Fruit fly (Drosophila melanogaster) whole organism, prepupa: ENCODE data around the gene CG15044.

Experiments used
- Blimp-1 ChIP-seq: fragments of 200-800 bp; sonication (Bioruptor generic); optimal IDR thresholded peaks from 3 replicates; lab custom pipeline; 2017; ENCODE audit warnings: missing biosample characterization, missing genetic modification characterization, mild to moderate bottlenecking, moderate library complexity, missing genetic modification reagents
- CG10669 ChIP-seq: fragments of 200-800 bp; sonication (Bioruptor generic); optimal IDR thresholded peaks from 3 replicates; lab custom pipeline; 2018; ENCODE audit warnings: missing biosample characterization, mild to moderate bottlenecking, missing genetic modification characterization, moderate library complexity
- CG15336 ChIP-seq: fragments of 200-800 bp; sonication (Bioruptor generic); IDR thresholded peaks from 2 replicates; pipeline ENCODE4 v1.3.6; 2022; ENCODE audit warnings: missing biosample characterization, missing genetic modification characterization
- CG1621 ChIP-seq: fragments of 200-800 bp; sonication (Bioruptor generic); optimal IDR thresholded peaks from 3 replicates; lab custom pipeline; 2018; ENCODE audit warnings: missing biosample characterization, mild to moderate bottlenecking, missing genetic modification characterization
- CG3032 ChIP-seq: fragments of 200-800 bp; optimal IDR thresholded peaks from 2 replicates; lab custom pipeline; 2019; ENCODE audit warnings: missing biosample characterization, mild to moderate bottlenecking, missing genetic modification characterization, moderate library complexity
- CG31627 ChIP-seq: fragments of 200-800 bp; sonication (Bioruptor generic); optimal IDR thresholded peaks from 3 replicates; lab custom pipeline; 2016; ENCODE audit warnings: missing biosample characterization, missing genetic modification characterization
- CG6163 ChIP-seq: fragments of 200-800 bp; sonication (Bioruptor generic); IDR thresholded peaks from 3 replicates; pipeline ENCODE4 v1.3.6; 2022; ENCODE audit warnings: missing biosample characterization, missing genetic modification characterization
- CG6276 ChIP-seq: fragments of 200-800 bp; sonication (Bioruptor generic); optimal IDR thresholded peaks from 2 replicates; lab custom pipeline; 2017; ENCODE audit warnings: missing biosample characterization, mild to moderate bottlenecking, missing genetic modification characterization
- CG6792 ChIP-seq: fragments of 200-800 bp; sonication (Bioruptor generic); optimal IDR thresholded peaks from 3 replicates; lab custom pipeline; 2016; ENCODE audit warnings: missing biosample characterization, missing genetic modification characterization
- CG6854 ChIP-seq: fragments of 200-800 bp; sonication (Bioruptor generic); optimal IDR thresholded peaks from 2 replicates; lab custom pipeline; 2017; ENCODE audit warnings: missing biosample characterization, mild to moderate bottlenecking, missing genetic modification characterization
- CG8119 ChIP-seq: fragments of 200-800 bp; sonication (Bioruptor generic); IDR thresholded peaks from 3 replicates; pipeline ENCODE4 v1.3.6; 2022; ENCODE audit warnings: missing biosample characterization, missing genetic modification characterization
- Eip78C ChIP-seq: fragments of 200-800 bp; sonication (Bioruptor generic); peaks from one replicate; lab custom pipeline; 2016; ENCODE audit warnings: missing biosample characterization, missing genetic modification characterization
- Eip93F ChIP-seq: fragments of 200-800 bp; sonication (Bioruptor generic); optimal IDR thresholded peaks from 2 replicates; lab custom pipeline; 2016; ENCODE audit warnings: missing biosample characterization, mild to moderate bottlenecking, missing genetic modification characterization
- Ets21C ChIP-seq: fragments of 200-800 bp; sonication (Bioruptor generic); optimal IDR thresholded peaks from 3 replicates; lab custom pipeline; 2016; ENCODE audit warnings: missing biosample characterization, missing genetic modification characterization
- Hr38 ChIP-seq: sonication (Bioruptor generic); optimal IDR thresholded peaks from 2 replicates; lab custom pipeline; 2016; ENCODE audit warnings: missing biosample characterization, missing genetic modification characterization
- Hr39 ChIP-seq: fragments of 200-800 bp; sonication (Bioruptor generic); optimal IDR thresholded peaks from 2 replicates; lab custom pipeline; 2016; ENCODE audit warnings: missing biosample characterization, missing genetic modification characterization
- Hr4 ChIP-seq: fragments of 200-800 bp; sonication (Bioruptor generic); optimal IDR thresholded peaks from 3 replicates; lab custom pipeline; 2016; ENCODE audit warnings: missing biosample characterization, missing genetic modification characterization
- Lpt ChIP-seq: fragments of 200-800 bp; sonication (Bioruptor generic); optimal IDR thresholded peaks from 3 replicates; lab custom pipeline; 2016; ENCODE audit warnings: missing biosample characterization, missing genetic modification characterization
- Met ChIP-seq: fragments of 200-800 bp; sonication (Bioruptor generic); optimal IDR thresholded peaks from 3 replicates; lab custom pipeline; 2016; ENCODE audit warnings: missing biosample characterization, missing genetic modification characterization
- OdsH ChIP-seq: fragments of 200-800 bp; sonication (Bioruptor generic); optimal IDR thresholded peaks from 3 replicates; lab custom pipeline; 2016; ENCODE audit warnings: missing biosample characterization, missing genetic modification characterization
- Smox ChIP-seq: fragments of 200-800 bp; sonication (Bioruptor generic); optimal IDR thresholded peaks from 3 replicates; lab custom pipeline; 2016; ENCODE audit warnings: missing biosample characterization, missing genetic modification characterization
- Sox102F ChIP-seq: fragments of 200-800 bp; sonication (Bioruptor generic); optimal IDR thresholded peaks from 2 replicates; lab custom pipeline; 2016; ENCODE audit warnings: missing biosample characterization, mild to moderate bottlenecking, missing genetic modification characterization
- Sox14 ChIP-seq: fragments of 200-800 bp; sonication (Bioruptor generic); optimal IDR thresholded peaks from 3 replicates; lab custom pipeline; 2016; ENCODE audit warnings: missing biosample characterization, missing genetic modification characterization
- cyc ChIP-seq: fragments of 200-800 bp; sonication (Bioruptor generic); optimal IDR thresholded peaks from 3 replicates; lab custom pipeline; 2016; ENCODE audit warnings: missing biosample characterization, missing genetic modification characterization
- dsx ChIP-seq: fragments of 200-800 bp; optimal IDR thresholded peaks from 3 replicates; lab custom pipeline; 2019; ENCODE audit warnings: missing biosample characterization, mild to moderate bottlenecking, missing genetic modification characterization, moderate library complexity; ENCODE audit not compliant: poor library complexity, severe bottlenecking
- eg ChIP-seq: fragments of 200-800 bp; sonication (Bioruptor generic); IDR thresholded peaks from 3 replicates; pipeline ENCODE4 v1.3.6; 2022; ENCODE audit warnings: missing biosample characterization, missing genetic modification characterization
- esn ChIP-seq: fragments of 200-800 bp; sonication (Bioruptor generic); optimal IDR thresholded peaks from 2 replicates; lab custom pipeline; 2016; ENCODE audit warnings: missing biosample characterization, mild to moderate bottlenecking, missing genetic modification characterization, moderate library complexity
- fd59A ChIP-seq: fragments of 200-800 bp; sonication (Bioruptor generic); optimal IDR thresholded peaks from 2 replicates; lab custom pipeline; 2017; ENCODE audit warnings: missing biosample characterization, mild to moderate bottlenecking, missing genetic modification characterization, missing genetic modification reagents
- fkh ChIP-seq: fragments of 200-800 bp; sonication (Bioruptor generic); optimal IDR thresholded peaks from 3 replicates; lab custom pipeline; 2017; ENCODE audit warnings: missing biosample characterization, mild to moderate bottlenecking, missing genetic modification characterization, moderate library complexity
- lz ChIP-seq: fragments of 200-800 bp; sonication (Bioruptor generic); optimal IDR thresholded peaks from 3 replicates; lab custom pipeline; 2016; ENCODE audit warnings: missing biosample characterization, missing genetic modification characterization
- net ChIP-seq: fragments of 200-800 bp; sonication (Bioruptor generic); optimal IDR thresholded peaks from 3 replicates; lab custom pipeline; 2016; ENCODE audit warnings: missing biosample characterization, missing genetic modification characterization
- ss ChIP-seq, 2 experiments: fragments of 200-800 bp; sonication (Bioruptor generic); optimal IDR thresholded peaks; 2 replicates in 1 of 2; 3 replicates in 1 of 2; lab custom pipeline; 2017 to 2018; ENCODE audit warnings: mild to moderate bottlenecking in 2 of 2, missing biosample characterization in 2 of 2, missing genetic modification characterization in 2 of 2, moderate library complexity in 1 of 2
- svp ChIP-seq: fragments of 200-800 bp; sonication (Bioruptor generic); peaks from one replicate; lab custom pipeline; 2016; ENCODE audit warnings: missing biosample characterization, missing genetic modification characterization
- topi ChIP-seq: fragments of 200-800 bp; sonication (Bioruptor generic); optimal IDR thresholded peaks from 3 replicates; lab custom pipeline; 2016; ENCODE audit warnings: missing biosample characterization, missing genetic modification characterization
- vri ChIP-seq: fragments of 200-800 bp; sonication (Bioruptor generic); optimal IDR thresholded peaks from 3 replicates; lab custom pipeline; 2016; ENCODE audit warnings: missing biosample characterization, mild to moderate bottlenecking, missing genetic modification characterization

Gene CG15044

dm6 chrX:18506639-18507528 lies 15.1 kb upstream of the CG15044 start (continued):
- TF ChIP-seq svp (GFP tag; lab: Kevin White, UChicago) (no peak), Ets21C (GFP tag; lab: Kevin White, UChicago) (peak; percentile 42), fkh (GFP tag; lab: Kevin White, UChicago) (peak; percentile 31), CG31627 (peak; percentile 55), Smox (GFP tag; lab: Kevin White, UChicago) (peak; percentile 67), Hr38 (GFP tag; lab: Kevin White, UChicago) (no peak), topi (GFP tag; lab: Kevin White, UChicago) (peak; percentile 80), Sox14 (peak; percentile 64), CG6854 (GFP tag; lab: Kevin White, UChicago) (no peak), cyc (GFP tag; lab: Kevin White, UChicago) (peak; percentile 69), OdsH (GFP tag; lab: Kevin White, UChicago) (peak; percentile 71)

- TF ChIP-seq ss (GFP tag; optimal IDR thresholded peaks at IDR 0.05; lab: Kevin White, UChicago) (peak in 1 of 2 experiments; percentile 51), CG6792 (no peak), CG8119 (GFP tag; lab: Robert Waterston, UW) (peak; percentile 43; the same call in 1 of the 3 replicates), CG6854 (GFP tag; lab: Kevin White, UChicago) (peak; percentile 11), Eip78C (GFP tag; lab: Kevin White, UChicago) (peak; percentile 57), dsx (GFP tag; lab: Kevin White, UChicago) (peak; percentile 42), CG6163 (GFP tag; lab: Robert Waterston, UW) (no peak; the same call in 2 of the 3 replicates), Blimp-1 (no peak), Lpt (GFP tag; lab: Kevin White, UChicago) (peak; percentile 23), Sox102F (no peak), CG3032 (tag; lab: Kevin White, UChicago) (no peak)
- TF ChIP-seq, all 60 proteins: peak for 6
Measured at dm6 chrX:18504948-18505597, 13.3 kb upstream of the CG15044 start, which contains the start of gene Wnt5. Gene Wnt5 (minus strand): TSS chrX:18505405.

- no peak for TF ChIP-seq fd59A (GFP tag; lab: Kevin White, UChicago)
- peak; percentile 88 for TF ChIP-seq Sox14
- TF ChIP-seq dsx (GFP tag; lab: Kevin White, UChicago): peak; percentile 9
- TF ChIP-seq Eip78C (GFP tag; lab: Kevin White, UChicago): peak; percentile 38
- no peak for TF ChIP-seq CG8119 (GFP tag; lab: Robert Waterston, UW)
- no peak for TF ChIP-seq CG6792
- TF ChIP-seq Eip93F (GFP tag; lab: Kevin White, UChicago): no peak
- TF ChIP-seq ss (GFP tag; optimal IDR thresholded peaks at IDR 0.05; lab: Kevin White, UChicago): peak in 1 of 2 experiments; percentile 8
- peak; percentile 3 for TF ChIP-seq esn
- TF ChIP-seq svp (GFP tag; lab: Kevin White, UChicago): no peak
Measured at dm6 chrX:18499679-18500187, 7.9 kb upstream of the CG15044 start, which contains the start of the genes Pgant7 and Xrcc2. Gene Pgant7 (minus strand): TSS chrX:18499986. Gene Xrcc2 (plus strand): TSS chrX:18500127.

dm6 chrX:18494165-18494740 lies 2.4 kb upstream of the CG15044 start, which contains the start of gene CG15043:
Gene CG15043 (minus strand): TSS chrX:18494168.
- TF ChIP-seq svp (GFP tag; lab: Kevin White, UChicago) (peak; percentile 85), net (GFP tag; lab: Kevin White, UChicago) (no peak), cyc (GFP tag; lab: Kevin White, UChicago) (peak; percentile 13), Hr4 (no peak), CG10669 (GFP tag; lab: Kevin White, UChicago) (no peak), Eip78C (GFP tag; lab: Kevin White, UChicago) (peak; percentile 13)

dm6 chrX:18489509-18489908 lies 2.3 kb downstream of the CG15044 start, which contains the start of gene CG15046:
Gene CG15046 (minus strand): TSS chrX:18489620.
- TF ChIP-seq Ets21C (GFP tag; lab: Kevin White, UChicago): no peak
- TF ChIP-seq Met (GFP tag; lab: Kevin White, UChicago): no peak
- TF ChIP-seq fd59A (GFP tag; lab: Kevin White, UChicago): no peak
- no peak for TF ChIP-seq cyc (GFP tag; lab: Kevin White, UChicago)
- TF ChIP-seq vri (GFP tag; lab: Kevin White, UChicago): no peak
- peak; percentile 52 for TF ChIP-seq Eip78C (GFP tag; lab: Kevin White, UChicago)
- TF ChIP-seq CG1621: peak; percentile 15
- no peak for TF ChIP-seq Sox14
- no peak for TF ChIP-seq OdsH (GFP tag; lab: Kevin White, UChicago)
- TF ChIP-seq CG6276 (GFP tag; lab: Kevin White, UChicago): peak; percentile 15
- TF ChIP-seq svp (GFP tag; lab: Kevin White, UChicago): peak; percentile 56
- TF ChIP-seq lz (GFP tag; lab: Kevin White, UChicago): no peak
- TF ChIP-seq CG15336: peak; percentile 51; the same call in 1 of the 2 replicates
- TF ChIP-seq Hr39 (GFP tag; lab: Kevin White, UChicago): no peak
- no peak for TF ChIP-seq fkh (GFP tag; lab: Kevin White, UChicago)
- TF ChIP-seq eg (GFP tag; lab: Robert Waterston, UW): 0 out of 3 replicates have a peak, but pooled peaks have one; percentile 18
- TF ChIP-seq CG6163 (GFP tag; lab: Robert Waterston, UW): peak; percentile 55; the same call in 1 of the 3 replicates
